Worm (Caenorhabditis elegans): ENCODE measurements around the gene dop-1.

ce11 chrX:4444073-4444472 lies 25.4 kb upstream of the dop-1 start:
- TF ChIP-seq elt-3 (tag; optimal IDR thresholded peaks at IDR 0.05) (no peak), pha-4 (tag; optimal IDR thresholded peaks at IDR 0.05) (no peak), mab-5 (tag; optimal IDR thresholded peaks at IDR 0.05) (no peak), nhr-237 (tag; optimal IDR thresholded peaks at IDR 0.05) (no peak), nhr-12 (tag; optimal IDR thresholded peaks at IDR 0.05) (no peak), unc-62 (GFP tag; optimal IDR thresholded peaks at IDR 0.05) (no peak), blmp-1 (tag; optimal IDR thresholded peaks at IDR 0.05) (no peak), ces-1 (GFP tag; optimal IDR thresholded peaks at IDR 0.05) (peak; percentile 10), sem-2 (GFP tag; optimal IDR thresholded peaks at IDR 0.05) (peak; percentile 63), snpc-4 (tag; optimal IDR thresholded peaks at IDR 0.05) (no peak), lsy-2 (tag; optimal IDR thresholded peaks at IDR 0.05) (no peak)
